Worm (Caenorhabditis elegans) whole organism, L4 larva: ENCODE data around the gene apd-3.
A peak's percentile ranks its signal among the peaks of the same experiment; 100 is the strongest.

ENCODE experiments used
- F37D6.2 ChIP-seq: sonication (generic microtip); optimal IDR thresholded peaks from 2 replicates; lab custom pipeline; 2016; ENCODE audit warnings: mild to moderate bottlenecking, missing genetic modification characterization, missing compliant biosample characterization
- F49E8.2 ChIP-seq: sonication (generic microtip); optimal IDR thresholded peaks from 2 replicates; lab custom pipeline; 2016; ENCODE audit warnings: missing compliant biosample characterization, mild to moderate bottlenecking, missing genetic modification characterization, borderline replicate concordance
- T26A8.4 ChIP-seq: fragments of 200-800 bp; sonication (Bioruptor generic); IDR thresholded peaks from 2 replicates; pipeline ENCODE4 v1.3.6; 2022; ENCODE audit warnings: missing genetic modification characterization, missing compliant biosample characterization
- aha-1 ChIP-seq: fragments of 150-350 bp; peaks from one replicate; lab custom pipeline; 2014; ENCODE audit warnings: missing biosample characterization, missing genetic modification characterization
- ceh-32 ChIP-seq: sonication (generic microtip); optimal IDR thresholded peaks from 2 replicates; lab custom pipeline; 2016; ENCODE audit warnings: mild to moderate bottlenecking, missing genetic modification characterization, missing compliant biosample characterization; ENCODE audit not compliant: poor library complexity
- ceh-82 ChIP-seq: sonication (generic microtip); optimal IDR thresholded peaks from 2 replicates; lab custom pipeline; 2017; ENCODE audit warnings: missing biosample characterization, missing genetic modification characterization
- cey-2 ChIP-seq: sonication (generic microtip); optimal IDR thresholded peaks from 3 replicates; lab custom pipeline; 2017; ENCODE audit warnings: missing genetic modification characterization, mild to moderate bottlenecking, missing compliant biosample characterization, antibody characterized with exemption, borderline replicate concordance; ENCODE audit not compliant: insufficient read depth
- daf-16 ChIP-seq, 3 experiments: sonication (generic microtip); optimal IDR thresholded peaks; 2 replicates each; lab custom pipeline; 2016 to 2017; ENCODE audit warnings: missing genetic modification characterization in 3 of 3, missing genetic modification reagents in 3 of 3, mild to moderate bottlenecking in 2 of 3, missing compliant biosample characterization in 2 of 3, missing biosample characterization in 1 of 3, moderate library complexity in 1 of 3
- daf-8 ChIP-seq: fragments of 200-800 bp; sonication (Bioruptor generic); IDR thresholded peaks from 2 replicates; pipeline ENCODE4 v1.3.6; 2022; ENCODE audit warnings: missing genetic modification characterization, missing compliant biosample characterization
- dmd-6 ChIP-seq: fragments of 200-800 bp; sonication (Bioruptor generic); IDR thresholded peaks from 2 replicates; pipeline ENCODE4 v1.3.6; 2022; ENCODE audit warnings: missing genetic modification reagents, missing genetic modification characterization, missing compliant biosample characterization
- dpl-1 ChIP-seq: fragments of 150-350 bp; optimal IDR thresholded peaks from 2 replicates; lab custom pipeline; 2014; ENCODE audit warnings: missing biosample characterization, missing genetic modification reagents, missing genetic modification characterization
- dve-1 ChIP-seq: sonication (generic microtip); optimal IDR thresholded peaks from 2 replicates; lab custom pipeline; 2017; ENCODE audit warnings: antibody characterized with exemption, mild to moderate bottlenecking, missing genetic modification characterization, missing compliant biosample characterization; ENCODE audit not compliant: insufficient read depth
- fkh-10 ChIP-seq: fragments of 150-350 bp; optimal IDR thresholded peaks from 2 replicates; lab custom pipeline; 2014; ENCODE audit warnings: missing biosample characterization, missing genetic modification reagents, missing genetic modification characterization
- fos-1 ChIP-seq: fragments of 150-350 bp; optimal IDR thresholded peaks from 2 replicates; lab custom pipeline; 2014; ENCODE audit warnings: missing biosample characterization, missing genetic modification characterization
- hlh-11 ChIP-seq: fragments of 200-800 bp; sonication (Bioruptor generic); optimal IDR thresholded peaks from 2 replicates; lab custom pipeline; 2018; ENCODE audit warnings: mild to moderate bottlenecking, missing genetic modification characterization, missing compliant biosample characterization
- hmg-1.1 ChIP-seq: fragments of 200-800 bp; sonication (Bioruptor generic); IDR thresholded peaks from 2 replicates; pipeline ENCODE4 v1.3.6; 2022; ENCODE audit warnings: missing genetic modification reagents, missing genetic modification characterization, missing compliant biosample characterization
- lin-15B ChIP-seq: fragments of 150-350 bp; sonication (generic microtip); optimal IDR thresholded peaks from 3 replicates; lab custom pipeline; 2014; ENCODE audit warnings: missing biosample characterization, missing genetic modification characterization
- lin-38 ChIP-seq: fragments of 200-800 bp; sonication (Bioruptor generic); IDR thresholded peaks from 2 replicates; pipeline ENCODE4 v1.3.6; 2022; ENCODE audit warnings: missing genetic modification reagents, missing genetic modification characterization, missing compliant biosample characterization
- lsy-2 ChIP-seq, 2 experiments: fragments of 150-350 bp in 1 of 2; sonication (generic microtip) in 1 of 2; optimal IDR thresholded peaks; 2 replicates each; lab custom pipeline; 2014 to 2017; ENCODE audit warnings: missing biosample characterization in 2 of 2, missing genetic modification characterization in 2 of 2
- mep-1 ChIP-seq: fragments of 150-350 bp; sonication (generic microtip); optimal IDR thresholded peaks from 3 replicates; lab custom pipeline; 2014; ENCODE audit warnings: missing biosample characterization, missing genetic modification characterization
- nhr-10 ChIP-seq: fragments of 150-350 bp; optimal IDR thresholded peaks from 2 replicates; lab custom pipeline; 2014; ENCODE audit warnings: missing biosample characterization, missing genetic modification characterization
- nhr-102 ChIP-seq: sonication (generic microtip); optimal IDR thresholded peaks from 2 replicates; lab custom pipeline; 2016; ENCODE audit warnings: mild to moderate bottlenecking, missing genetic modification characterization, moderate library complexity, missing compliant biosample characterization
- nhr-11 ChIP-seq: fragments of 150-350 bp; optimal IDR thresholded peaks from 2 replicates; lab custom pipeline; 2014; ENCODE audit warnings: missing biosample characterization, missing genetic modification characterization
- nhr-28 ChIP-seq: fragments of 150-350 bp; optimal IDR thresholded peaks from 2 replicates; lab custom pipeline; 2014; ENCODE audit warnings: missing biosample characterization, missing genetic modification characterization
- nhr-6 ChIP-seq: fragments of 150-350 bp; optimal IDR thresholded peaks from 2 replicates; lab custom pipeline; 2014; ENCODE audit warnings: missing biosample characterization, missing genetic modification characterization
- pha-4 ChIP-seq, 2 experiments: fragments of 150-350 bp in 1 of 2; fragments of 200-800 bp in 1 of 2; sonication (Bioruptor generic) in 1 of 2; IDR thresholded peaks in 1 of 2; optimal IDR thresholded peaks in 1 of 2; 2 replicates each; pipeline versions ENCODE4 v1.3.6 to Lab custom; 2014 to 2022; ENCODE audit warnings: missing genetic modification characterization in 2 of 2, missing genetic modification reagents in 2 of 2, missing biosample characterization in 1 of 2, missing compliant biosample characterization in 1 of 2
- php-3 ChIP-seq: fragments of 200-800 bp; sonication (Bioruptor generic); IDR thresholded peaks from 2 replicates; pipeline ENCODE4 v1.3.6; 2022; ENCODE audit warnings: missing genetic modification reagents, missing genetic modification characterization, missing compliant biosample characterization
- pqm-1 ChIP-seq: sonication (generic microtip); optimal IDR thresholded peaks from 2 replicates; lab custom pipeline; 2017; ENCODE audit warnings: missing biosample characterization, missing genetic modification characterization
- rbr-2 ChIP-seq: sonication (generic microtip); optimal IDR thresholded peaks from 2 replicates; lab custom pipeline; 2016; ENCODE audit warnings: missing genotype, missing genetic modification characterization, missing compliant biosample characterization
- set-16 ChIP-seq: fragments of 200-800 bp; sonication (Bioruptor generic); IDR thresholded peaks from 2 replicates; pipeline ENCODE4 v1.3.6; 2022; ENCODE audit warnings: missing genetic modification reagents, missing genetic modification characterization, missing compliant biosample characterization
- skn-1 ChIP-seq: fragments of 150-350 bp; optimal IDR thresholded peaks from 2 replicates; lab custom pipeline; 2014; ENCODE audit warnings: missing biosample characterization, missing genetic modification characterization
- unc-62 ChIP-seq, 3 experiments: fragments of 150-350 bp in 1 of 3; sonication (generic microtip); optimal IDR thresholded peaks in 2 of 3; peaks in 1 of 3; 1 replicate in 1 of 3; 2 replicates in 2 of 3; lab custom pipeline; 2014 to 2017; ENCODE audit warnings: missing biosample characterization in 3 of 3, missing genetic modification characterization in 3 of 3, missing genetic modification reagents in 3 of 3, missing genotype in 1 of 3
- zfp-2 ChIP-seq: sonication (generic microtip); optimal IDR thresholded peaks from 2 replicates; lab custom pipeline; 2016; ENCODE audit warnings: mild to moderate bottlenecking, missing genetic modification characterization, missing compliant biosample characterization
- zip-2 ChIP-seq: fragments of 150-350 bp; optimal IDR thresholded peaks from 2 replicates; lab custom pipeline; 2014; ENCODE audit warnings: missing biosample characterization, missing genetic modification characterization

Gene apd-3

DNA sequence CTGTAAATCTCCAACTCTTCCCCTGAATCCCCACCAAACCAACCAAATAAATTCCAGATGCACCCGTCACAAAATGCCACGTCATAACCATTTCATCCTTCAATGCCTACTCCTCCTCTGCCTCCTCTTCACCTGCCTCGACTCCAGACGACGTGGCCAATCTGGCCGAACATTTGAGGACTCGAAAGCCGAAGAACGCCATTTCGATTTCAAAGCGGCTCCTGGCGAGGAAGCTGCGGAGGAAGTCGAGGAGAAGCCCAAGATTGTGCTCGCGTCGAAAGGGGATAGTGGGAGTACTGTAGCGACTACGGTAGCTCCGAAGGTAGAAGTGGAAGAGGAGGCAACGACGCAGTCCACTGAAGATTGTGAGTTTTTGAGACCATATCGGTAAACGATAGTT lies 11.2 kb upstream of the apd-3 start, which contains the start of gene lgc-45:
Gene lgc-45 (plus strand): TSS at position 56 of the 400 bp plus-strand sequence.
- TF ChIP-seq unc-62 (GFP tag; optimal IDR thresholded peaks at IDR 0.05 in 1 of 2; lab: Kevin White, UChicago) (peak in 1 of 2 experiments; percentile 52), unc-62 (tag; optimal IDR thresholded peaks at IDR 0.05; lab: Kevin White, UChicago) (no peak), set-16 (peak; percentile 53), skn-1 (tag; lab: Kevin White, UChicago) (no peak), zip-2 (tag; lab: Kevin White, UChicago) (no peak)

DNA sequence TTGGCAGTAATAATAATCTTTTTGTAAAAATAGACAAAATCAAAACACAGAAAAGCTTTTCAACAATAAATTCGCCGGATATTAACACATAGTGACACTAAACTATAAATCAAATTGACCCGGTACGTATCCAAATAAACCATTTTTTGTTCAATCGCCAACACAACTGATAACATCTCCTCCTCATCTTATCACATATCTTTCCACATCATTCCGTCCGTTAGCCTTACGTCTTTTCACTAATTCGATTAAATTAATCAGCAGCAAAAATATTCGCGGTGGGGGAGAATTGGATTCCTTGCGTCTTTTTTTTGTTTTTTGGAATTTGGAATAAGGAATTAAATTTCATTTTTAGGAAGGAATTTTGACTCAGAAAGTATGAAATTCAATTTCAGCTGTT lies 10.4 kb upstream of the apd-3 start:
- no peak for TF ChIP-seq daf-8 (GFP tag; lab: Robert Waterston, UW)
- no peak for TF ChIP-seq fos-1 (tag; lab: Kevin White, UChicago)
- TF ChIP-seq zfp-2 = no peak
- no peak for TF ChIP-seq ceh-82 (tag; lab: Kevin White, UChicago)

- TF ChIP-seq lin-38 (GFP tag; lab: Robert Waterston, UW) (peak; percentile 60), nhr-28 (tag; lab: Kevin White, UChicago) (peak; percentile 1), unc-62 (GFP tag; optimal IDR thresholded peaks at IDR 0.05 in 1 of 2; lab: Kevin White, UChicago) (no peak), unc-62 (tag; optimal IDR thresholded peaks at IDR 0.05; lab: Kevin White, UChicago) (no peak)
Observed at ce11 chrII:3555281-3555680, 9.1 kb upstream of the apd-3 start.

- peak; percentile 82 for TF ChIP-seq lin-38 (GFP tag; lab: Robert Waterston, UW)
- no peak for TF ChIP-seq nhr-6 (tag; lab: Kevin White, UChicago)
- TF ChIP-seq, all 104 proteins: peak for 1
Observed at ce11 chrII:3554673-3555072, 8.4 kb upstream of the apd-3 start.

ce11 chrII:3553453-3553852 lies 7.2 kb upstream of the apd-3 start, which contains the start of gene dnc-3:
TSS of gene dnc-3 (plus strand) at chrII:3553724.
- TF ChIP-seq lsy-2 (tag; optimal IDR thresholded peaks at IDR 0.05; lab: Kevin White, UChicago) (peak in 1 of 2 experiments; percentile 71), dve-1 (tag; lab: Kevin White, UChicago) (peak; percentile 48), mep-1 (tag; lab: Kevin White, UChicago) (peak; percentile 66), nhr-11 (peak; percentile 25), zip-2 (tag; lab: Kevin White, UChicago) (peak; percentile 21), nhr-28 (tag; lab: Kevin White, UChicago) (no peak), ceh-32 (tag; lab: Kevin White, UChicago) (no peak), lin-15B (tag; lab: Kevin White, UChicago) (no peak), F37D6.2 (tag; lab: Kevin White, UChicago) (peak; percentile 39), nhr-10 (no peak), hmg-1.1 (GFP tag; lab: Robert Waterston, UW) (peak; percentile 40; the same call in 1 of the 2 replicates), lin-38 (GFP tag; lab: Robert Waterston, UW) (peak; percentile 69), cey-2 (no peak), aha-1 (tag; lab: Kevin White, UChicago) (peak; percentile 72), pha-4 (GFP tag; IDR thresholded peaks at IDR 0.05; lab: Robert Waterston, UW) (peak; percentile 11; the same call in 1 of the 2 replicates), pha-4 (tag; optimal IDR thresholded peaks at IDR 0.05; lab: Kevin White, UChicago) (no peak), hlh-11 (peak; percentile 40), rbr-2 (tag; lab: Kevin White, UChicago) (peak; percentile 26), T26A8.4 (GFP tag; lab: Robert Waterston, UW) (0 out of 2 replicates have a peak, but pooled peaks have one; percentile 30), dpl-1 (GFP tag; lab: Kevin White, UChicago) (peak; percentile 16)

DNA sequence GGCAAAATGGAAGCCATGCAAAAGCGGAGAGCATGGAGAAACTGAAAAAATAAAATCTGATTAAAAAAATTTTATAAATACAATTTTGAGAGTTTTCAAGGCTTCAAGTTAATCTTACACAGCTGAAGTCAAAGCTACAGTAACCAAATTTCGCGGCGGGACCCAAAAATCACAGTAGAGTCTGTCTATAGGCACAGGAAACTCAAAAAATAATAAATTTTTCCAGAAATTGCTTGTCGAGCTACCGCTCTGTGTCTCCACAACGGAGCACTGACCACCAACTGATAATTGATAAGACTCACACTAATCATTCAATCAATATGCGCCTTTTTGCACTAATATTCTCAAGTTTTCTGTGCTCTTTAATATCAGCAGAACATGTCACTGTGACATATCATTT lies 4.1 kb upstream of the apd-3 start, which contains the start of gene W10G11.19:
Gene W10G11.19 (plus strand): TSS at position 301 of the 400 bp plus-strand sequence.
- no peak for TF ChIP-seq php-3 (GFP tag; lab: Robert Waterston, UW)
- TF ChIP-seq dmd-6 = peak; percentile 21; the same call in 1 of the 2 replicates
- no peak for TF ChIP-seq lin-38 (GFP tag; lab: Robert Waterston, UW)
- no peak for TF ChIP-seq fkh-10
- TF ChIP-seq set-16 = no peak
- TF ChIP-seq F49E8.2 (tag; lab: Kevin White, UChicago) = no peak
- peak; percentile 18 for TF ChIP-seq hlh-11
- peak; percentile 13 for TF ChIP-seq pqm-1
- no peak for TF ChIP-seq nhr-102 (tag; lab: Kevin White, UChicago)
- no peak for TF ChIP-seq daf-16 (GFP tag; optimal IDR thresholded peaks at IDR 0.05; lab: Kevin White, UChicago)
- peak; percentile 28 for TF ChIP-seq daf-16 (tag; optimal IDR thresholded peaks at IDR 0.05; lab: Kevin White, UChicago)
- TF ChIP-seq unc-62 (GFP tag; optimal IDR thresholded peaks at IDR 0.05 in 1 of 2; lab: Kevin White, UChicago) = peak in 1 of 2 experiments; percentile 7
- no peak for TF ChIP-seq unc-62 (tag; optimal IDR thresholded peaks at IDR 0.05; lab: Kevin White, UChicago)
- no peak for TF ChIP-seq dpl-1 (GFP tag; lab: Kevin White, UChicago)
